Fruit fly (Drosophila melanogaster) whole organism, embryonic: Measurements from ENCODE around the gene drn.

Experiments used
- Adf1 ChIP-seq: fragments of 200-800 bp; sonication (Bioruptor generic); IDR thresholded peaks from 2 replicates; pipeline ENCODE4 v1.3.6; 2022; ENCODE audit warnings: missing biosample characterization, missing genetic modification characterization
- Awh ChIP-seq: fragments of 200-800 bp; sonication (Bioruptor generic); IDR thresholded peaks from 2 replicates; pipeline ENCODE4, ENCODE4 v1.3.6; 2022; ENCODE audit warnings: missing biosample characterization, missing genetic modification characterization
- Bgb ChIP-seq: fragments of 200-800 bp; sonication (Bioruptor generic); IDR thresholded peaks from 2 replicates; pipeline ENCODE4 v1.3.6; 2022; ENCODE audit warnings: missing biosample characterization, missing genetic modification characterization; ENCODE audit not compliant: partially characterized antibody
- CG10267 ChIP-seq: fragments of 200-800 bp; sonication (Bioruptor generic); optimal IDR thresholded peaks from 2 replicates; lab custom pipeline; 2018; ENCODE audit warnings: missing biosample characterization, mild to moderate bottlenecking, missing genetic modification characterization, moderate library complexity
- CG11696 ChIP-seq: fragments of 200-800 bp; sonication (Bioruptor generic); IDR thresholded peaks from 2 replicates; pipeline ENCODE4 v1.3.6; 2022; ENCODE audit warnings: missing biosample characterization, missing genetic modification characterization
- CG12104 ChIP-seq: fragments of 200-800 bp; sonication (Bioruptor generic); optimal IDR thresholded peaks from 3 replicates; lab custom pipeline; 2016; ENCODE audit warnings: missing biosample characterization, missing genetic modification characterization
- CG13287 ChIP-seq: fragments of 200-800 bp; sonication (Bioruptor generic); IDR thresholded peaks from 2 replicates; pipeline ENCODE4 v1.3.6; 2022; ENCODE audit warnings: missing biosample characterization, missing genetic modification characterization; ENCODE audit not compliant: partially characterized antibody
- CG13296 ChIP-seq: fragments of 200-800 bp; sonication (Bioruptor generic); optimal IDR thresholded peaks from 3 replicates; lab custom pipeline; 2018; ENCODE audit warnings: missing biosample characterization, mild to moderate bottlenecking, missing genetic modification characterization
- CG13624 ChIP-seq: fragments of 200-800 bp; sonication (Bioruptor generic); optimal IDR thresholded peaks from 2 replicates; lab custom pipeline; 2016; ENCODE audit warnings: missing biosample characterization, missing genetic modification characterization
- CG18764 ChIP-seq: fragments of 200-800 bp; sonication (Bioruptor generic); optimal IDR thresholded peaks from 3 replicates; lab custom pipeline; 2016; ENCODE audit warnings: missing biosample characterization, missing genetic modification characterization
- CG2116 ChIP-seq: fragments of 200-800 bp; sonication (Bioruptor generic); optimal IDR thresholded peaks from 3 replicates; lab custom pipeline; 2018; ENCODE audit warnings: missing biosample characterization, mild to moderate bottlenecking, missing genetic modification characterization
- CG31388 ChIP-seq: fragments of 200-800 bp; sonication (Bioruptor generic); optimal IDR thresholded peaks from 2 replicates; lab custom pipeline; 2016; ENCODE audit warnings: missing biosample characterization, missing genetic modification characterization
- CG32772 ChIP-seq: fragments of 200-800 bp; sonication (Bioruptor generic); IDR thresholded peaks from 2 replicates; pipeline ENCODE4 v1.3.6; 2022; ENCODE audit warnings: missing biosample characterization, missing genetic modification characterization
- CG3726 ChIP-seq: fragments of 200-800 bp; sonication (Bioruptor generic); IDR thresholded peaks from 3 replicates; pipeline ENCODE4, ENCODE4 v1.3.6; 2022; ENCODE audit warnings: missing biosample characterization, missing genetic modification characterization
- CG42726 ChIP-seq: fragments of 200-800 bp; sonication (Bioruptor generic); IDR thresholded peaks from 2 replicates; pipeline ENCODE4 v1.3.6; 2022; ENCODE audit warnings: missing biosample characterization, missing genetic modification characterization; ENCODE audit not compliant: partially characterized antibody
- CG43689 ChIP-seq: fragments of 200-800 bp; sonication (Bioruptor generic); IDR thresholded peaks from 2 replicates; pipeline ENCODE4 v1.3.6; 2022; ENCODE audit warnings: missing biosample characterization, missing genetic modification characterization
- CG5245 ChIP-seq: fragments of 200-800 bp; sonication (Bioruptor generic); optimal IDR thresholded peaks from 3 replicates; lab custom pipeline; 2016; ENCODE audit warnings: missing biosample characterization, missing genetic modification characterization
- CG7357 ChIP-seq: fragments of 200-800 bp; sonication (Bioruptor generic); IDR thresholded peaks from 3 replicates; pipeline ENCODE4 v1.3.6; 2022; ENCODE audit warnings: missing biosample characterization, missing genetic modification characterization
- CG7963 ChIP-seq: fragments of 200-800 bp; sonication (Bioruptor generic); IDR thresholded peaks from 3 replicates; pipeline ENCODE4 v1.3.6; 2022; ENCODE audit warnings: missing biosample characterization, missing genetic modification characterization; ENCODE audit not compliant: partially characterized antibody
- CG9437 ChIP-seq: fragments of 200-800 bp; sonication (Bioruptor generic); optimal IDR thresholded peaks from 2 replicates; lab custom pipeline; 2018; ENCODE audit warnings: missing biosample characterization, mild to moderate bottlenecking, missing genetic modification characterization
- CG9876 ChIP-seq: fragments of 200-800 bp; sonication (Bioruptor generic); optimal IDR thresholded peaks from 2 replicates; lab custom pipeline; 2016; ENCODE audit warnings: missing biosample characterization, missing genetic modification characterization
- CTCF ChIP-seq: fragments of 200-800 bp; sonication (Bioruptor generic); optimal IDR thresholded peaks from 2 replicates; lab custom pipeline; 2017; ENCODE audit warnings: missing biosample characterization, mild to moderate bottlenecking, missing genetic modification characterization, moderate library complexity
- Deaf1 ChIP-seq: fragments of 200-800 bp; optimal IDR thresholded peaks from 3 replicates; lab custom pipeline; 2019; ENCODE audit warnings: missing biosample characterization, mild to moderate bottlenecking, missing genetic modification characterization, moderate library complexity
- Dek ChIP-seq: fragments of 200-800 bp; sonication (Bioruptor generic); optimal IDR thresholded peaks from 3 replicates; lab custom pipeline; 2019; ENCODE audit warnings: missing biosample characterization, mild to moderate bottlenecking, missing genetic modification characterization, moderate library complexity
- Elba2 ChIP-seq: fragments of 200-800 bp; sonication (Bioruptor generic); optimal IDR thresholded peaks from 3 replicates; lab custom pipeline; 2016; ENCODE audit warnings: missing biosample characterization, missing genetic modification characterization
- Ets65A ChIP-seq: fragments of 200-800 bp; sonication (Bioruptor generic); peaks from one replicate; lab custom pipeline; 2016; ENCODE audit warnings: missing biosample characterization, missing genetic modification characterization
- Fer1 ChIP-seq: fragments of 200-800 bp; sonication (Bioruptor generic); optimal IDR thresholded peaks from 2 replicates; lab custom pipeline; 2017; ENCODE audit warnings: missing biosample characterization, mild to moderate bottlenecking, missing genetic modification characterization
- NFAT ChIP-seq: fragments of 200-800 bp; sonication (Bioruptor generic); IDR thresholded peaks from 2 replicates; pipeline ENCODE4 v1.3.6; 2022; ENCODE audit warnings: missing biosample characterization, missing genetic modification characterization
- Nf-YC ChIP-seq: fragments of 200-800 bp; optimal IDR thresholded peaks from 3 replicates; lab custom pipeline; 2019; ENCODE audit warnings: missing biosample characterization, mild to moderate bottlenecking, missing genetic modification characterization, moderate library complexity
- Opbp ChIP-seq: fragments of 200-800 bp; sonication (Bioruptor generic); IDR thresholded peaks from 3 replicates; pipeline ENCODE4 v1.3.6; 2022; ENCODE audit warnings: missing biosample characterization, missing genetic modification characterization; ENCODE audit not compliant: partially characterized antibody
- PHDP ChIP-seq: fragments of 200-800 bp; sonication (Bioruptor generic); optimal IDR thresholded peaks from 3 replicates; lab custom pipeline; 2018; ENCODE audit warnings: missing biosample characterization, mild to moderate bottlenecking, missing genetic modification characterization, moderate library complexity
- Poxn ChIP-seq: fragments of 200-800 bp; sonication (Bioruptor generic); IDR thresholded peaks from 2 replicates; pipeline ENCODE4 v1.3.6; 2022; ENCODE audit warnings: missing biosample characterization, missing genetic modification characterization
- Sry-δ ChIP-seq: fragments of 200-800 bp; sonication (Bioruptor generic); optimal IDR thresholded peaks from 2 replicates; lab custom pipeline; 2016; ENCODE audit warnings: missing biosample characterization, missing genetic modification characterization
- TFAM ChIP-seq: fragments of 200-800 bp; sonication (Bioruptor generic); optimal IDR thresholded peaks from 2 replicates; lab custom pipeline; 2017; ENCODE audit warnings: missing biosample characterization, missing genetic modification characterization, inconsistent platforms
- Xbp1 ChIP-seq: fragments of 200-800 bp; sonication (Bioruptor generic); optimal IDR thresholded peaks from 3 replicates; lab custom pipeline; 2016; ENCODE audit warnings: missing biosample characterization, mild to moderate bottlenecking, missing genetic modification characterization
- ac ChIP-seq: fragments of 200-800 bp; sonication (Bioruptor generic); optimal IDR thresholded peaks from 3 replicates; lab custom pipeline; 2017; ENCODE audit warnings: missing biosample characterization, mild to moderate bottlenecking, missing genetic modification characterization
- amos ChIP-seq: fragments of 200-800 bp; sonication (Bioruptor generic); IDR thresholded peaks from 2 replicates; pipeline ENCODE4 v1.3.6; 2022; ENCODE audit warnings: missing biosample characterization, missing genetic modification characterization; ENCODE audit not compliant: partially characterized antibody
- ara ChIP-seq: fragments of 200-800 bp; sonication (Bioruptor generic); IDR thresholded peaks from 2 replicates; pipeline ENCODE4 v1.3.6; 2022; ENCODE audit warnings: missing biosample characterization, missing genetic modification characterization
- chn ChIP-seq: fragments of 200-800 bp; sonication (Bioruptor generic); optimal IDR thresholded peaks from 2 replicates; lab custom pipeline; 2016; ENCODE audit warnings: missing biosample characterization, missing genetic modification characterization
- cwo ChIP-seq: fragments of 200-800 bp; sonication (Bioruptor generic); optimal IDR thresholded peaks from 3 replicates; lab custom pipeline; 2017; ENCODE audit warnings: missing biosample characterization, missing genetic modification characterization, mild to moderate bottlenecking, moderate library complexity, missing genetic modification reagents
- dati ChIP-seq: fragments of 200-800 bp; sonication (Bioruptor generic); IDR thresholded peaks from 2 replicates; pipeline ENCODE4 v1.3.6; 2022; ENCODE audit warnings: missing biosample characterization, missing genetic modification characterization
- nmo ChIP-seq: fragments of 200-800 bp; sonication (Bioruptor generic); optimal IDR thresholded peaks from 2 replicates; lab custom pipeline; 2018; ENCODE audit warnings: missing biosample characterization, mild to moderate bottlenecking, missing genetic modification characterization, moderate library complexity
- org-1 ChIP-seq: fragments of 200-800 bp; sonication (Bioruptor generic); optimal IDR thresholded peaks from 2 replicates; lab custom pipeline; 2017; ENCODE audit warnings: missing biosample characterization, missing genetic modification characterization
- pita ChIP-seq: fragments of 200-800 bp; sonication (Bioruptor generic); optimal IDR thresholded peaks from 2 replicates; lab custom pipeline; 2017; ENCODE audit warnings: missing biosample characterization, mild to moderate bottlenecking, missing genetic modification characterization
- psq ChIP-seq: fragments of 200-800 bp; sonication (Bioruptor generic); optimal IDR thresholded peaks from 2 replicates; lab custom pipeline; 2017; ENCODE audit warnings: missing biosample characterization, missing genetic modification characterization
- pzg ChIP-seq: fragments of 200-800 bp; sonication (Bioruptor generic); optimal IDR thresholded peaks from 3 replicates; lab custom pipeline; 2018; ENCODE audit warnings: missing biosample characterization, mild to moderate bottlenecking, missing genetic modification characterization, moderate library complexity
- sima ChIP-seq: fragments of 200-800 bp; sonication (Bioruptor generic); optimal IDR thresholded peaks from 2 replicates; lab custom pipeline; 2016; ENCODE audit warnings: missing biosample characterization, missing genetic modification characterization
- slbo ChIP-seq: fragments of 200-800 bp; sonication (Bioruptor generic); IDR thresholded peaks from 2 replicates; pipeline ENCODE4 v1.3.6; 2022; ENCODE audit warnings: missing biosample characterization, missing genetic modification characterization
- stwl ChIP-seq: fragments of 200-800 bp; sonication (Bioruptor generic); optimal IDR thresholded peaks from 3 replicates; lab custom pipeline; 2018; ENCODE audit warnings: missing biosample characterization, mild to moderate bottlenecking, missing genetic modification characterization, moderate library complexity
- sug ChIP-seq: fragments of 200-800 bp; optimal IDR thresholded peaks from 2 replicates; lab custom pipeline; 2019; ENCODE audit warnings: missing biosample characterization, mild to moderate bottlenecking, missing genetic modification characterization, moderate library complexity
- twi ChIP-seq: fragments of 200-800 bp; optimal IDR thresholded peaks from 2 replicates; lab custom pipeline; 2019; ENCODE audit warnings: missing biosample characterization, mild to moderate bottlenecking, missing genetic modification characterization, moderate library complexity
- zen ChIP-seq: fragments of 200-800 bp; sonication (Bioruptor generic); optimal IDR thresholded peaks from 3 replicates; lab custom pipeline; 2018; ENCODE audit warnings: missing biosample characterization, mild to moderate bottlenecking, missing genetic modification characterization, moderate library complexity

Gene drn

dm6 chr3R:9328812-9329211 lies 11.2 kb upstream of the drn start (continued):
- TF ChIP-seq Elba2 (GFP tag; lab: Kevin White, UChicago) (no peak), CG11696 (GFP tag; lab: Robert Waterston, UW) (no peak), NFAT (peak; percentile 39; the same call in 1 of the 2 replicates), Opbp (GFP tag; lab: Robert Waterston, UW) (peak; percentile 65; the same call in 2 of the 3 replicates), org-1 (no peak), CG9437 (GFP tag; lab: Kevin White, UChicago) (no peak), PHDP (tag; lab: Kevin White, UChicago) (no peak), Bgb (GFP tag; lab: Robert Waterston, UW) (peak; percentile 51; the same call in 1 of the 2 replicates), Ets65A (peak; percentile 53), twi (tag; lab: Kevin White, UChicago) (no peak), CG13624 (GFP tag; lab: Kevin White, UChicago) (peak; percentile 40), Deaf1 (peak; percentile 76), CG3726 (GFP tag; lab: Robert Waterston, UW) (no peak), CG10267 (no peak), CG31388 (GFP tag; lab: Kevin White, UChicago) (no peak), dati (GFP tag; lab: Robert Waterston, UW) (no peak), Dek (peak; percentile 27), zen (peak; percentile 61), TFAM (no peak), CG7963 (GFP tag; lab: Robert Waterston, UW) (peak; percentile 30; the same call in 1 of the 3 replicates), Sry-δ (GFP tag; lab: Kevin White, UChicago) (peak; percentile 0), CG13287 (peak; percentile 11; the same call in 1 of the 2 replicates), sug (tag; lab: Kevin White, UChicago) (peak; percentile 17), CG13296 (GFP tag; lab: Kevin White, UChicago) (no peak), CG7357 (GFP tag; lab: Robert Waterston, UW) (no peak), cwo (no peak), CTCF (GFP tag; lab: Kevin White, UChicago) (peak; percentile 77), CG9876 (peak; percentile 4), nmo (GFP tag; lab: Kevin White, UChicago) (peak; percentile 43), Xbp1 (GFP tag; lab: Kevin White, UChicago) (peak; percentile 8), ara (no peak), pzg (peak; percentile 30), slbo (peak; percentile 24; the same call in 1 of the 2 replicates), ac (GFP tag; lab: Kevin White, UChicago) (no peak), CG42726 (GFP tag; lab: Robert Waterston, UW) (peak; percentile 78; the same call in 1 of the 2 replicates), Fer1 (GFP tag; lab: Kevin White, UChicago) (no peak), psq (GFP tag; lab: Kevin White, UChicago) (no peak), CG2116 (peak; percentile 14), Nf-YC (tag; lab: Kevin White, UChicago) (peak; percentile 24), sima (no peak), CG43689 (GFP tag; lab: Robert Waterston, UW) (no peak), stwl (tag; lab: Kevin White, UChicago) (peak; percentile 82), chn (GFP tag; lab: Kevin White, UChicago) (no peak), pita (GFP tag; lab: Kevin White, UChicago) (peak; percentile 4), Adf1 (GFP tag; lab: Robert Waterston, UW) (no peak), Awh (GFP tag; lab: Robert Waterston, UW) (no peak), CG32772 (GFP tag; lab: Robert Waterston, UW) (no peak), CG18764 (no peak), amos (peak; percentile 51; the same call in 1 of the 2 replicates), CG5245 (GFP tag; lab: Kevin White, UChicago) (no peak), Poxn (no peak), CG12104 (GFP tag; lab: Kevin White, UChicago) (no peak)
